Fruit fly (Drosophila melanogaster): Measurements from ENCODE around the gene CG4572.

CG4572 gene

dm6 chr3R:19902926-19903739 lies 38.9 kb upstream of the CG4572 start, which contains the start of gene ClpX (continued):
- TF ChIP-seq ewg (GFP tag; optimal IDR thresholded peaks at IDR 0.05) (no peak), CG1602 (GFP tag; optimal IDR thresholded peaks at IDR 0.05) (no peak), CG14014 (GFP tag; IDR thresholded peaks at IDR 0.05) (no peak), CG10979 (tag; optimal IDR thresholded peaks at IDR 0.05) (no peak), CG4424 (GFP tag; optimal IDR thresholded peaks at IDR 0.05) (no peak), CG12299 (tag; optimal IDR thresholded peaks at IDR 0.05) (no peak), ara (GFP tag; IDR thresholded peaks at IDR 0.05) (no peak), crp (GFP tag; optimal IDR thresholded peaks at IDR 0.05) (peak; percentile 82 to 97), jing (GFP tag; optimal IDR thresholded peaks at IDR 0.05) (no peak), CG6689 (GFP tag; IDR thresholded peaks at IDR 0.05) (no peak), YL-1 (GFP tag; optimal IDR thresholded peaks at IDR 0.05) (peak; percentile 65), vfl (GFP tag; optimal IDR thresholded peaks at IDR 0.05) (no peak), odd (GFP tag; optimal IDR thresholded peaks at IDR 0.05) (no peak), row (GFP tag; IDR thresholded peaks at IDR 0.05) (peak; percentile 91), CG6791 (GFP tag; IDR thresholded peaks at IDR 0.05; ENCODE audit: partially characterized antibody) (peak; percentile 75), Dp (GFP tag; optimal IDR thresholded peaks at IDR 0.05) (peak; percentile 51), PHDP (tag; optimal IDR thresholded peaks at IDR 0.05) (peak; percentile 17), Pdp1 (GFP tag; optimal IDR thresholded peaks at IDR 0.05) (peak in 1 of 2 experiments; percentile 59), CG10543 (GFP tag; optimal IDR thresholded peaks at IDR 0.05) (peak; percentile 28), gsb (GFP tag; IDR thresholded peaks at IDR 0.05) (no peak), tup (GFP tag; optimal IDR thresholded peaks at IDR 0.05) (no peak), CG10274 (GFP tag; optimal IDR thresholded peaks at IDR 0.05) (no peak), CG3726 (GFP tag; IDR thresholded peaks at IDR 0.05) (no peak), fu2 (GFP tag; optimal IDR thresholded peaks at IDR 0.05) (no peak), CG4617 (GFP tag; optimal IDR thresholded peaks at IDR 0.05; ENCODE audit: borderline replicate concordance) (peak; percentile 58), pzg (GFP tag; optimal IDR thresholded peaks at IDR 0.05) (peak; percentile 75), tx (GFP tag; optimal IDR thresholded peaks at IDR 0.05) (no peak), ranshi (GFP tag; IDR thresholded peaks at IDR 0.05) (no peak), CG10267 (tag; optimal IDR thresholded peaks at IDR 0.05) (peak; percentile 12), knrl (GFP tag; IDR thresholded peaks at IDR 0.05; ENCODE audit: partially characterized antibody) (peak; percentile 60), en (GFP tag; optimal IDR thresholded peaks at IDR 0.05) (no peak), CG10959 (GFP tag; IDR thresholded peaks at IDR 0.05) (no peak), ssp (GFP tag; IDR thresholded peaks at IDR 0.05) (no peak), zfh1 (GFP tag; IDR thresholded peaks at IDR 0.05) (no peak), CG1603 (tag; optimal IDR thresholded peaks at IDR 0.05) (peak; percentile 48), Fer2 (tag; optimal IDR thresholded peaks at IDR 0.05) (no peak), Lhr (GFP tag; optimal IDR thresholded peaks at IDR 0.05) (no peak), tll (GFP tag; optimal IDR thresholded peaks at IDR 0.05) (no peak), CG34376 (GFP tag; optimal IDR thresholded peaks at IDR 0.05) (peak; percentile 37), CG2129 (GFP tag; IDR thresholded peaks at IDR 0.05; ENCODE audit: partially characterized antibody) (0 out of 2 replicates have a peak, but pooled peaks have one; percentile 23), Ptx1 (GFP tag; IDR thresholded peaks at IDR 0.05) (no peak), hkb (optimal IDR thresholded peaks at IDR 0.05) (no peak), hkb (GFP tag; IDR thresholded peaks at IDR 0.05) (0 out of 2 replicates have a peak, but pooled peaks have one; percentile 10), nom (GFP tag; optimal IDR thresholded peaks at IDR 0.05) (no peak), CG34224 (GFP tag; IDR thresholded peaks at IDR 0.05; ENCODE audit: partially characterized antibody) (peak; percentile 80; the same call in 2 of the 3 replicates), CG12769 (tag; optimal IDR thresholded peaks at IDR 0.05) (no peak), GATAe (GFP tag; conservative IDR thresholded peaks at IDR 0.05) (no peak), CG12659 (GFP tag; optimal IDR thresholded peaks at IDR 0.05) (peak; percentile 54)
